Worm (Caenorhabditis elegans): ENCODE measurements around the gene lgc-32.

DNA sequence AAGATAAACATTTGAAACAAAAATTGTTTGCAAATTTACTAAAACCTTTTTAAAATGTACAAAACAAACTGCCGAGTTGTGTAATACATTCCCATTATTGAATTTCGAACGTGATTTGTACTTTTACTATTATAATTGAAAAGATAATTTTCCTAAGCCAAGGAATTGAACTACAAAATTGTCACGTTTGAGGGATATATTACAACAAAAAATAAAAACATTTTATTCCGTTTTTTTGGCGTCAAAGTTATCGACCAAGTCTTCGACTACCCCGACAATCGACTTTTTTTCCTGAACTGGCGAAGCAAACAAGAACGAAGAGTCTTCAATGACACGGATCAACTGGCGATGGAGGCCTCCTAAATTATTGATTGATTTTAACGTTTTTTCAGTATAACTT, 9.0 kb downstream of the lgc-32 start, which contains the start of gene T19D7.7:
- TF ChIP-seq snpc-4 (GFP tag; optimal IDR thresholded peaks at IDR 0.05) (no peak), snpc-4 (tag; optimal IDR thresholded peaks at IDR 0.05) (no peak), unc-62 (GFP tag; optimal IDR thresholded peaks at IDR 0.05) (no peak), T07F8.4 (tag; optimal IDR thresholded peaks at IDR 0.05) (no peak), egrh-3 (GFP tag; IDR thresholded peaks at IDR 0.05) (no peak), snpc-1.3 (tag; optimal IDR thresholded peaks at IDR 0.05; ENCODE audit: insufficient read depth) (no peak), ama-1 (optimal IDR thresholded peaks at IDR 0.05) (no peak), ama-1 (GFP tag; optimal IDR thresholded peaks at IDR 0.05) (no peak), snpc-1.1 (tag; optimal IDR thresholded peaks at IDR 0.05; ENCODE audit: insufficient read depth) (no peak), mes-4 (tag; optimal IDR thresholded peaks at IDR 0.05) (no peak), nfya-2 (GFP tag; IDR thresholded peaks at IDR 0.05) (no peak), Y67H2A.10 (GFP tag; conservative IDR thresholded peaks at IDR 0.05) (no peak), aptf-2 (GFP tag; conservative IDR thresholded peaks at IDR 0.05) (no peak), F49E8.2 (tag; optimal IDR thresholded peaks at IDR 0.05; ENCODE audit: insufficient read depth) (no peak), ztf-28 (GFP tag; IDR thresholded peaks at IDR 0.05) (no peak)

Data from whole organism, young adult.